Fruit fly (Drosophila melanogaster) whole organism, embryonic: ENCODE measurements around the gene CG7231.

Experiments
- BEAF-32 ChIP-seq: fragments of 200-800 bp; sonication (Bioruptor generic); optimal IDR thresholded peaks from 3 replicates; lab custom pipeline; 2017; ENCODE audit warnings: missing biosample characterization, missing genetic modification characterization, mild to moderate bottlenecking, moderate library complexity, missing genetic modification reagents
- CG10543 ChIP-seq: fragments of 200-800 bp; sonication (Bioruptor generic); optimal IDR thresholded peaks from 3 replicates; lab custom pipeline; 2017; ENCODE audit warnings: missing biosample characterization, mild to moderate bottlenecking, missing genetic modification characterization, moderate library complexity
- CG12299 ChIP-seq: fragments of 200-800 bp; sonication (Bioruptor generic); optimal IDR thresholded peaks from 2 replicates; lab custom pipeline; 2018; ENCODE audit warnings: missing biosample characterization, mild to moderate bottlenecking, missing genetic modification characterization
- CG13287 ChIP-seq: fragments of 200-800 bp; sonication (Bioruptor generic); IDR thresholded peaks from 2 replicates; pipeline ENCODE4 v1.3.6; 2022; ENCODE audit warnings: missing biosample characterization, missing genetic modification characterization; ENCODE audit not compliant: partially characterized antibody
- CG15514 ChIP-seq: fragments of 200-800 bp; sonication (Bioruptor generic); optimal IDR thresholded peaks from 3 replicates; lab custom pipeline; 2017; ENCODE audit warnings: missing biosample characterization, missing genetic modification characterization, mild to moderate bottlenecking, moderate library complexity, missing genetic modification reagents
- CG1603 ChIP-seq: fragments of 200-800 bp; sonication (Bioruptor generic); optimal IDR thresholded peaks from 2 replicates; lab custom pipeline; 2019; ENCODE audit warnings: missing biosample characterization, mild to moderate bottlenecking, missing genetic modification characterization, moderate library complexity
- CG16779 ChIP-seq: fragments of 200-800 bp; sonication (Bioruptor generic); IDR thresholded peaks from 2 replicates; pipeline ENCODE4 v1.3.6; 2022; ENCODE audit warnings: missing biosample characterization, missing genetic modification characterization
- CG16813 ChIP-seq: fragments of 200-800 bp; sonication (Bioruptor generic); IDR thresholded peaks from 3 replicates; pipeline ENCODE4 v1.3.6; 2022; ENCODE audit warnings: missing biosample characterization, missing genetic modification characterization; ENCODE audit not compliant: partially characterized antibody
- CG16863 ChIP-seq: fragments of 200-800 bp; sonication (Bioruptor generic); optimal IDR thresholded peaks from 3 replicates; lab custom pipeline; 2016; ENCODE audit warnings: missing biosample characterization, missing genetic modification characterization
- CG17328 ChIP-seq: fragments of 200-800 bp; sonication (Bioruptor generic); IDR thresholded peaks from 2 replicates; pipeline ENCODE4 v1.3.6; 2022; ENCODE audit warnings: missing biosample characterization, missing genetic modification characterization
- CG1792 ChIP-seq: fragments of 200-800 bp; sonication (Bioruptor generic); optimal IDR thresholded peaks from 2 replicates; lab custom pipeline; 2016; ENCODE audit warnings: missing biosample characterization, missing genetic modification characterization
- CG18599 ChIP-seq: fragments of 200-800 bp; sonication (Bioruptor generic); optimal IDR thresholded peaks from 3 replicates; lab custom pipeline; 2017; ENCODE audit warnings: missing biosample characterization, missing genetic modification characterization, mild to moderate bottlenecking, moderate library complexity, missing genetic modification reagents
- CG2120 ChIP-seq: fragments of 200-800 bp; sonication (Bioruptor generic); optimal IDR thresholded peaks from 3 replicates; lab custom pipeline; 2016; ENCODE audit warnings: missing biosample characterization, missing genetic modification characterization
- CG3847 ChIP-seq: fragments of 200-800 bp; sonication (Bioruptor generic); IDR thresholded peaks from 2 replicates; pipeline ENCODE4 v1.3.6; 2022; ENCODE audit warnings: missing biosample characterization, missing genetic modification characterization
- CG42726 ChIP-seq: fragments of 200-800 bp; sonication (Bioruptor generic); IDR thresholded peaks from 2 replicates; pipeline ENCODE4 v1.3.6; 2022; ENCODE audit warnings: missing biosample characterization, missing genetic modification characterization; ENCODE audit not compliant: partially characterized antibody
- CG4730 ChIP-seq: fragments of 200-800 bp; sonication (Bioruptor generic); IDR thresholded peaks from 2 replicates; pipeline ENCODE4 v1.3.6; 2022; ENCODE audit warnings: missing biosample characterization, missing genetic modification characterization
- CG4820 ChIP-seq: fragments of 200-800 bp; sonication (Bioruptor generic); optimal IDR thresholded peaks from 3 replicates; lab custom pipeline; 2016; ENCODE audit warnings: missing biosample characterization, missing genetic modification characterization
- CG5180 ChIP-seq: fragments of 200-800 bp; sonication (Bioruptor generic); optimal IDR thresholded peaks from 3 replicates; lab custom pipeline; 2017; ENCODE audit warnings: missing biosample characterization, missing genetic modification characterization, mild to moderate bottlenecking, moderate library complexity, missing genetic modification reagents
- CG8290 ChIP-seq, 3 experiments: fragments of 200-800 bp; sonication (Bioruptor generic); optimal IDR thresholded peaks; 2 replicates each; lab custom pipeline; 2016 to 2019; ENCODE audit warnings: missing biosample characterization in 3 of 3, missing genetic modification characterization in 3 of 3, mild to moderate bottlenecking in 2 of 3, moderate library complexity in 1 of 3
- CG8924 ChIP-seq: fragments of 200-800 bp; optimal IDR thresholded peaks from 3 replicates; lab custom pipeline; 2019; ENCODE audit warnings: missing biosample characterization, mild to moderate bottlenecking, missing genetic modification characterization, moderate library complexity
- Deaf1 ChIP-seq: fragments of 200-800 bp; optimal IDR thresholded peaks from 3 replicates; lab custom pipeline; 2019; ENCODE audit warnings: missing biosample characterization, mild to moderate bottlenecking, missing genetic modification characterization, moderate library complexity
- ERR ChIP-seq: fragments of 200-800 bp; sonication (Bioruptor generic); optimal IDR thresholded peaks from 2 replicates; lab custom pipeline; 2016; ENCODE audit warnings: missing biosample characterization, missing genetic modification characterization
- Hmr ChIP-seq: fragments of 200-800 bp; sonication (Bioruptor generic); optimal IDR thresholded peaks from 3 replicates; lab custom pipeline; 2017; ENCODE audit warnings: mild to moderate bottlenecking, missing biosample characterization, missing genetic modification reagents, missing genetic modification characterization
- Lim3 ChIP-seq: fragments of 200-800 bp; sonication (Bioruptor generic); IDR thresholded peaks from 2 replicates; pipeline ENCODE4 v1.3.6; 2022; ENCODE audit warnings: missing biosample characterization, missing genetic modification characterization
- Mad ChIP-seq: fragments of 200-800 bp; sonication (Bioruptor generic); optimal IDR thresholded peaks from 2 replicates; lab custom pipeline; 2016; ENCODE audit warnings: missing biosample characterization, missing genetic modification characterization
- Med ChIP-seq: fragments of 200-800 bp; sonication (Bioruptor generic); peaks from one replicate; lab custom pipeline; 2016; ENCODE audit warnings: missing biosample characterization, missing genetic modification characterization, mild to moderate bottlenecking, inconsistent platforms, moderate library complexity
- Nf-YC ChIP-seq: fragments of 200-800 bp; optimal IDR thresholded peaks from 3 replicates; lab custom pipeline; 2019; ENCODE audit warnings: missing biosample characterization, mild to moderate bottlenecking, missing genetic modification characterization, moderate library complexity
- Optix ChIP-seq: fragments of 200-800 bp; sonication (Bioruptor generic); IDR thresholded peaks from 3 replicates; pipeline ENCODE4 v1.3.6; 2022; ENCODE audit warnings: missing biosample characterization, missing genetic modification characterization
- Scr ChIP-seq: fragments of 200-800 bp; sonication (Bioruptor generic); IDR thresholded peaks from 2 replicates; pipeline ENCODE4 v1.3.6; 2022; ENCODE audit warnings: missing biosample characterization, missing genetic modification characterization; ENCODE audit not compliant: partially characterized antibody
- ac ChIP-seq: fragments of 200-800 bp; sonication (Bioruptor generic); optimal IDR thresholded peaks from 3 replicates; lab custom pipeline; 2017; ENCODE audit warnings: missing biosample characterization, mild to moderate bottlenecking, missing genetic modification characterization
- ash1 ChIP-seq: fragments of 200-800 bp; sonication (Bioruptor generic); optimal IDR thresholded peaks from 2 replicates; lab custom pipeline; 2018; ENCODE audit warnings: missing biosample characterization, mild to moderate bottlenecking, missing genetic modification characterization
- ato ChIP-seq: fragments of 200-800 bp; sonication (Bioruptor generic); IDR thresholded peaks from 2 replicates; pipeline ENCODE4 v1.3.6; 2022; ENCODE audit warnings: missing biosample characterization, missing genetic modification characterization; ENCODE audit not compliant: partially characterized antibody
- gfzf ChIP-seq: fragments of 200-800 bp; sonication (Bioruptor generic); optimal IDR thresholded peaks from 2 replicates; lab custom pipeline; 2016; ENCODE audit warnings: missing biosample characterization, mild to moderate bottlenecking, missing genetic modification characterization, moderate library complexity
- grau ChIP-seq: fragments of 200-800 bp; optimal IDR thresholded peaks from 3 replicates; lab custom pipeline; 2019; ENCODE audit warnings: missing biosample characterization, mild to moderate bottlenecking, missing genetic modification characterization, moderate library complexity
- hkb ChIP-seq, 2 experiments: fragments of 200-800 bp in 1 of 2; fragments of >200 bp in 1 of 2; sonication (Bioruptor generic) in 1 of 2; IDR thresholded peaks in 1 of 2; optimal IDR thresholded peaks in 1 of 2; 2 replicates each; pipeline versions ENCODE4 v1.3.6 to Lab custom; 2017 to 2022; ENCODE audit warnings: missing biosample characterization in 1 of 2, missing genetic modification characterization in 1 of 2
- seq ChIP-seq: fragments of 200-800 bp; sonication (Bioruptor generic); IDR thresholded peaks from 2 replicates; pipeline ENCODE4 v1.3.6; 2022; ENCODE audit warnings: missing biosample characterization, missing genetic modification characterization
- trem ChIP-seq: fragments of 200-800 bp; optimal IDR thresholded peaks from 3 replicates; lab custom pipeline; 2019; ENCODE audit warnings: missing biosample characterization, mild to moderate bottlenecking, missing genetic modification characterization, moderate library complexity
- yki ChIP-seq: fragments of >200 bp; optimal IDR thresholded peaks from 3 replicates; lab custom pipeline; 2018
- zen2 ChIP-seq: fragments of 200-800 bp; sonication (Bioruptor generic); IDR thresholded peaks from 3 replicates; pipeline ENCODE4 v1.3.6; 2022; ENCODE audit warnings: missing biosample characterization, missing genetic modification characterization; ENCODE audit not compliant: partially characterized antibody
- zfh1 ChIP-seq: fragments of 200-800 bp; sonication (Bioruptor generic); IDR thresholded peaks from 3 replicates; pipeline ENCODE4 v1.3.6; 2022; ENCODE audit warnings: missing biosample characterization, missing genetic modification characterization

CG7231 gene

dm6 chr2L:7984059-7984800 is 484 bp downstream of the CG7231 start, which contains the start of gene Snoo (continued):
- TF ChIP-seq CG15514 (GFP tag; lab: Kevin White, UChicago), result peak; percentile 72
- peak; percentile 18 for TF ChIP-seq grau
- TF ChIP-seq CG12299, result peak; percentile 4
- no peak for TF ChIP-seq CG16863 (GFP tag; lab: Kevin White, UChicago)
- peak; percentile 16; the same call in 1 of the 2 replicates for TF ChIP-seq Scr (GFP tag; lab: Robert Waterston, UW)
- peak; percentile 25 for TF ChIP-seq CG8924 (tag; lab: Kevin White, UChicago)
- TF ChIP-seq CG18599 (GFP tag; lab: Kevin White, UChicago), result no peak
- peak; percentile 12; the same call in 1 of the 2 replicates for TF ChIP-seq CG17328 (GFP tag; lab: Robert Waterston, UW)
- TF ChIP-seq CG42726 (GFP tag; lab: Robert Waterston, UW), result peak; percentile 30; the same call in 1 of the 2 replicates
- TF ChIP-seq CG8290 (GFP tag; optimal IDR thresholded peaks at IDR 0.05; lab: Kevin White, UChicago), result no peak
- peak in 1 of 2 experiments; percentile 76 for TF ChIP-seq CG8290 (tag; optimal IDR thresholded peaks at IDR 0.05; lab: Kevin White, UChicago)
- TF ChIP-seq CG5180 (GFP tag; lab: Kevin White, UChicago), result peak; percentile 26
- TF ChIP-seq CG13287 (GFP tag; lab: Robert Waterston, UW), result peak; percentile 64
- peak; percentile 53 for TF ChIP-seq CG10543 (GFP tag; lab: Kevin White, UChicago)
- peak; percentile 85 for TF ChIP-seq Med
- peak; percentile 24 for TF ChIP-seq BEAF-32 (GFP tag; lab: Kevin White, UChicago)
- TF ChIP-seq CG16779, result peak; percentile 7; the same call in 1 of the 2 replicates
- peak; percentile 38; the same call in 1 of the 2 replicates for TF ChIP-seq ato (GFP tag; lab: Robert Waterston, UW)
- 0 out of 3 replicates have a peak, but pooled peaks have one; percentile 6 for TF ChIP-seq zfh1 (GFP tag; lab: Robert Waterston, UW)
- peak; percentile 13 for TF ChIP-seq Nf-YC (tag; lab: Kevin White, UChicago)
- no peak for TF ChIP-seq ac
- TF ChIP-seq CG1603 (tag; lab: Kevin White, UChicago), result peak; percentile 50
- no peak for TF ChIP-seq CG4820 (GFP tag; lab: Kevin White, UChicago)
- peak; percentile 63 for TF ChIP-seq CG3847 (GFP tag; lab: Robert Waterston, UW)
- no peak for TF ChIP-seq Lim3 (GFP tag; lab: Robert Waterston, UW)
- peak; percentile 43 for TF ChIP-seq trem
- TF ChIP-seq yki (lab: Kevin White, UChicago), result no peak
- TF ChIP-seq CG4730, result no peak
- no peak for TF ChIP-seq CG2120 (GFP tag; lab: Kevin White, UChicago)
- TF ChIP-seq ERR (GFP tag; lab: Kevin White, UChicago), result peak; percentile 27
- TF ChIP-seq ash1, result no peak
- no peak for TF ChIP-seq hkb (optimal IDR thresholded peaks at IDR 0.05; lab: Kevin White, UChicago)
- 0 out of 2 replicates have a peak, but pooled peaks have one; percentile 20 for TF ChIP-seq hkb (GFP tag; IDR thresholded peaks at IDR 0.05; lab: Robert Waterston, UW)
- peak; percentile 96 for TF ChIP-seq gfzf (GFP tag; lab: Kevin White, UChicago)
- TF ChIP-seq Mad (GFP tag; lab: Kevin White, UChicago), result peak; percentile 22
- 0 out of 3 replicates have a peak, but pooled peaks have one; percentile 15 for TF ChIP-seq CG16813 (GFP tag; lab: Robert Waterston, UW)
- TF ChIP-seq Hmr (GFP tag; lab: Kevin White, UChicago), result peak; percentile 62
- no peak for TF ChIP-seq seq (GFP tag; lab: Robert Waterston, UW)
- peak; percentile 66 for TF ChIP-seq Deaf1 (tag; lab: Kevin White, UChicago)
- no peak for TF ChIP-seq Optix
- peak; percentile 64; the same call in 2 of the 3 replicates for TF ChIP-seq zen2 (GFP tag; lab: Robert Waterston, UW)
- no peak for TF ChIP-seq CG1792 (GFP tag; lab: Kevin White, UChicago)
